Fruit fly (Drosophila melanogaster): Measurements from ENCODE around the gene CG32573.
A peak's percentile ranks its signal among the peaks of the same experiment; 100 is the strongest.

CG32573 gene

DNA sequence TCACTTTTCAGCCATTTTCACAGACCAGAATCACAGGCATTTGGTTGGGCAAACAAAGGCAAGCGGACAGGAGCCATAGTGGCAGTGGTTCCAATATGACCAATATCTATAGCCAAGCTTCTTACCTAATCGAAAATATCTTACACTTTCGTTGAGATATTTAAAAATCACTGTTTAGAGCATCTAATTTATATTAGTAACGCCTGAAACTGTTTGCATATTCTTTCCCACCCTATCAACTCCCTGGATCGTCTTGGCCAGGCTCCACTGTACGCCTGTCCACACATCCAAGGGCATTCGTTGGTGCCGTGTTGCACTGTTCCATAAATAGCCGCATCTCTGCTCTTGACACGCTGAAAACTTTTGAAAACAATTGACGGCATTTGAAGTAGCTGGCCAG, 39.3 kb downstream of the CG32573 start (continued):
- TF ChIP-seq CG4318 (GFP tag; optimal IDR thresholded peaks at IDR 0.05) = no peak
- no peak for TF ChIP-seq CG8632 (GFP tag; optimal IDR thresholded peaks at IDR 0.05)
- TF ChIP-seq acj6 (GFP tag; optimal IDR thresholded peaks at IDR 0.05) = peak; percentile 21
- no peak for TF ChIP-seq fd85E (GFP tag; optimal IDR thresholded peaks at IDR 0.05)
- TF ChIP-seq pdm3 (GFP tag; optimal IDR thresholded peaks at IDR 0.05) = peak; percentile 43

dm6 chrX:16691440-16691839, 40.3 kb downstream of the CG32573 start:
- TF ChIP-seq Gug (GFP tag; IDR thresholded peaks at IDR 0.05) (peak; percentile 86), CG9139 (GFP tag; optimal IDR thresholded peaks at IDR 0.05) (peak; percentile 11), OdsH (GFP tag; optimal IDR thresholded peaks at IDR 0.05) (peak; percentile 80), CG6808 (GFP tag; optimal IDR thresholded peaks at IDR 0.05) (peak; percentile 35), svp (GFP tag) (peak; percentile 57), CG11762 (GFP tag; optimal IDR thresholded peaks at IDR 0.05; ENCODE audit: insufficient read depth) (peak; percentile 41), Sox102F (GFP tag; optimal IDR thresholded peaks at IDR 0.05) (peak; percentile 51), CG34406 (GFP tag; optimal IDR thresholded peaks at IDR 0.05) (peak; percentile 52), Eip93F (GFP tag; optimal IDR thresholded peaks at IDR 0.05) (no peak), Met (GFP tag; optimal IDR thresholded peaks at IDR 0.05) (peak; percentile 58), fkh (GFP tag; optimal IDR thresholded peaks at IDR 0.05) (no peak), CG8319 (GFP tag; optimal IDR thresholded peaks at IDR 0.05) (peak; percentile 39), Sox15 (GFP tag; optimal IDR thresholded peaks at IDR 0.05) (peak; percentile 59), CG8119 (GFP tag; IDR thresholded peaks at IDR 0.05) (peak; percentile 85), fd59A (GFP tag; optimal IDR thresholded peaks at IDR 0.05) (peak; percentile 57), CG6792 (GFP tag; optimal IDR thresholded peaks at IDR 0.05) (peak; percentile 61), Eip75B (GFP tag; optimal IDR thresholded peaks at IDR 0.05) (peak; percentile 65), CG6854 (GFP tag; optimal IDR thresholded peaks at IDR 0.05) (no peak), acj6 (GFP tag; optimal IDR thresholded peaks at IDR 0.05) (peak; percentile 78), ss (GFP tag; optimal IDR thresholded peaks at IDR 0.05) (peak; percentile 13 to 44), esn (GFP tag; optimal IDR thresholded peaks at IDR 0.05) (peak; percentile 65), Blimp-1 (GFP tag; optimal IDR thresholded peaks at IDR 0.05) (no peak), CG10669 (GFP tag; optimal IDR thresholded peaks at IDR 0.05) (peak; percentile 67), vri (GFP tag; optimal IDR thresholded peaks at IDR 0.05) (peak; percentile 34), CG8632 (GFP tag; optimal IDR thresholded peaks at IDR 0.05) (peak; percentile 55), CG32006 (GFP tag; optimal IDR thresholded peaks at IDR 0.05) (peak; percentile 84), achi (GFP tag; optimal IDR thresholded peaks at IDR 0.05) (peak; percentile 75), Hr38 (GFP tag; optimal IDR thresholded peaks at IDR 0.05) (no peak), CG11294 (GFP tag; IDR thresholded peaks at IDR 0.05) (peak; percentile 76; the same call in 1 of the 2 replicates), CG7368 (GFP tag; optimal IDR thresholded peaks at IDR 0.05) (peak; percentile 64), Smox (GFP tag; optimal IDR thresholded peaks at IDR 0.05) (peak; percentile 61), CG4318 (GFP tag; optimal IDR thresholded peaks at IDR 0.05) (peak; percentile 60), CG6163 (GFP tag; IDR thresholded peaks at IDR 0.05) (peak; percentile 87), Hr4 (GFP tag; optimal IDR thresholded peaks at IDR 0.05) (peak; percentile 87), CG10631 (GFP tag; optimal IDR thresholded peaks at IDR 0.05) (peak; percentile 66), fd85E (GFP tag; optimal IDR thresholded peaks at IDR 0.05) (no peak), dsx (GFP tag; optimal IDR thresholded peaks at IDR 0.05; ENCODE audit: poor library complexity, severe bottlenecking) (peak; percentile 50), Ets96B (tag; optimal IDR thresholded peaks at IDR 0.05) (peak; percentile 53), CG3919 (GFP tag; optimal IDR thresholded peaks at IDR 0.05) (peak; percentile 78), net (GFP tag; optimal IDR thresholded peaks at IDR 0.05) (peak; percentile 76), Sox14 (GFP tag; optimal IDR thresholded peaks at IDR 0.05) (peak; percentile 80), CG1621 (tag; optimal IDR thresholded peaks at IDR 0.05) (peak; percentile 61), salr (GFP tag; optimal IDR thresholded peaks at IDR 0.05) (peak; percentile 33 to 70), CG16779 (tag; optimal IDR thresholded peaks at IDR 0.05) (peak; percentile 51), CG3032 (tag; optimal IDR thresholded peaks at IDR 0.05) (peak; percentile 55), lz (GFP tag; optimal IDR thresholded peaks at IDR 0.05) (peak; percentile 63), Lpt (GFP tag; optimal IDR thresholded peaks at IDR 0.05) (peak; percentile 80), CG11902 (GFP tag; optimal IDR thresholded peaks at IDR 0.05) (peak; percentile 51)

All from whole organism, prepupa.